Worm (Caenorhabditis elegans): ENCODE data around the gene F11G11.13.
A peak's percentile ranks its signal among the peaks of the same experiment; 100 is the strongest.

F11G11.13 gene

ce11 chrII:4885976-4886375 is 10.0 kb upstream of the F11G11.13 start, which contains the start of gene R05F9.7:
TSS of gene R05F9.7 (plus strand) at chrII:4886276.
- no peak for TF ChIP-seq rec-8 (tag; optimal IDR thresholded peaks at IDR 0.05)
- no peak for TF ChIP-seq K11D2.4 (GFP tag; IDR thresholded peaks at IDR 0.05)
- TF ChIP-seq lin-26 (GFP tag; IDR thresholded peaks at IDR 0.05): no peak
- no peak for TF ChIP-seq nhr-80 (tag; optimal IDR thresholded peaks at IDR 0.05)
- no peak for TF ChIP-seq sptf-2 (GFP tag; optimal IDR thresholded peaks at IDR 0.05)
- TF ChIP-seq F52B5.7 (tag; optimal IDR thresholded peaks at IDR 0.05): no peak
- no peak for TF ChIP-seq ztf-18 (tag; optimal IDR thresholded peaks at IDR 0.05)
- TF ChIP-seq Y53F4B.3 (GFP tag; IDR thresholded peaks at IDR 0.05): no peak
- no peak for TF ChIP-seq ama-1 (optimal IDR thresholded peaks at IDR 0.05)
- no peak for TF ChIP-seq ama-1 (GFP tag; optimal IDR thresholded peaks at IDR 0.05)
- TF ChIP-seq lin-54 (GFP tag; optimal IDR thresholded peaks at IDR 0.05): no peak
- no peak for TF ChIP-seq nfyb-1 (GFP tag; IDR thresholded peaks at IDR 0.05)
- no peak for TF ChIP-seq mxl-1 (tag; optimal IDR thresholded peaks at IDR 0.05)
- TF ChIP-seq nhr-27 (tag; optimal IDR thresholded peaks at IDR 0.05): no peak
- TF ChIP-seq ztf-22 (GFP tag; optimal IDR thresholded peaks at IDR 0.05): no peak
- TF ChIP-seq ceh-91 (GFP tag; IDR thresholded peaks at IDR 0.05): no peak
- TF ChIP-seq cebp-1 (GFP tag; IDR thresholded peaks at IDR 0.05): no peak
- TF ChIP-seq cebp-1 (tag; optimal IDR thresholded peaks at IDR 0.05): no peak
- TF ChIP-seq hrde-1 (tag; optimal IDR thresholded peaks at IDR 0.05; ENCODE audit: borderline replicate concordance): no peak
- TF ChIP-seq sdz-38 (tag; optimal IDR thresholded peaks at IDR 0.05): no peak

- TF ChIP-seq die-1 (tag; optimal IDR thresholded peaks at IDR 0.05) (no peak), madf-8 (GFP tag; conservative IDR thresholded peaks at IDR 0.05) (no peak), egrh-3 (GFP tag; IDR thresholded peaks at IDR 0.05) (no peak), nfya-1 (tag; optimal IDR thresholded peaks at IDR 0.05; ENCODE audit: borderline replicate concordance, insufficient read depth) (no peak)
Observed at ce11 chrII:4884403-4884802, 8.4 kb upstream of the F11G11.13 start.

- TF ChIP-seq F39B2.1 (GFP tag; IDR thresholded peaks at IDR 0.05): no peak
- no peak for TF ChIP-seq fkh-3 (tag; optimal IDR thresholded peaks at IDR 0.05)
Observed at ce11 chrII:4883412-4883811, 7.4 kb upstream of the F11G11.13 start, which contains the start of gene gst-8. TSS of gene gst-8 (plus strand) at chrII:4883712.

ce11 chrII:4882498-4882897 is 6.5 kb upstream of the F11G11.13 start:
- TF ChIP-seq hrde-1 (tag; optimal IDR thresholded peaks at IDR 0.05; ENCODE audit: borderline replicate concordance): no peak

ce11 chrII:4881727-4882126 is 5.7 kb upstream of the F11G11.13 start, which contains the start of gene gst-7:
TSS of gene gst-7 (plus strand) at chrII:4882062.
- TF ChIP-seq efl-1 (GFP tag; optimal IDR thresholded peaks at IDR 0.05) (peak; percentile 68), aptf-3 (GFP tag; IDR thresholded peaks at IDR 0.05) (0 out of 2 replicates have a peak, but pooled peaks have one; percentile 60), aptf-2 (GFP tag; conservative IDR thresholded peaks at IDR 0.05) (no peak), madf-6 (GFP tag; IDR thresholded peaks at IDR 0.05) (peak; percentile 72), madf-8 (GFP tag; conservative IDR thresholded peaks at IDR 0.05) (peak; percentile 35; the same call in 1 of the 2 replicates), cebp-1 (GFP tag; IDR thresholded peaks at IDR 0.05) (no peak), cebp-1 (tag; optimal IDR thresholded peaks at IDR 0.05) (peak; percentile 1), ets-4 (GFP tag; optimal IDR thresholded peaks at IDR 0.05) (no peak), hlh-12 (tag; optimal IDR thresholded peaks at IDR 0.05) (no peak), ceh-58 (GFP tag; IDR thresholded peaks at IDR 0.05) (no peak), zfh-2 (GFP tag; conservative IDR thresholded peaks at IDR 0.05) (no peak), lin-40 (tag; optimal IDR thresholded peaks at IDR 0.05) (peak; percentile 28), sdz-38 (tag; optimal IDR thresholded peaks at IDR 0.05) (no peak), dpl-1 (GFP tag; optimal IDR thresholded peaks at IDR 0.05) (peak; percentile 48), hsf-1 (GFP tag; IDR thresholded peaks at IDR 0.05) (peak; percentile 44; the same call in 1 of the 2 replicates), madf-10 (tag; optimal IDR thresholded peaks at IDR 0.05) (no peak), die-1 (tag; optimal IDR thresholded peaks at IDR 0.05) (no peak), F57A8.1 (GFP tag; optimal IDR thresholded peaks at IDR 0.05) (no peak), lsl-1 (GFP tag; optimal IDR thresholded peaks at IDR 0.05) (peak; percentile 10), hmg-1.2 (GFP tag; IDR thresholded peaks at IDR 0.05) (peak; percentile 58; the same call in 1 of the 2 replicates), snpc-1.1 (tag; optimal IDR thresholded peaks at IDR 0.05; ENCODE audit: insufficient read depth) (no peak), ztf-25 (GFP tag; IDR thresholded peaks at IDR 0.05) (no peak), lin-54 (GFP tag; optimal IDR thresholded peaks at IDR 0.05) (peak; percentile 18)

Measured in whole organism, young adult.